Worm (Caenorhabditis elegans): ENCODE results near the gene K11E4.1.

- TF ChIP-seq tlf-1 (GFP tag; optimal IDR thresholded peaks at IDR 0.05): no peak
- no peak for TF ChIP-seq ztf-3 (GFP tag; optimal IDR thresholded peaks at IDR 0.05)
- TF ChIP-seq ama-1 (optimal IDR thresholded peaks at IDR 0.05): no peak
- no peak for TF ChIP-seq ama-1 (GFP tag; optimal IDR thresholded peaks at IDR 0.05)
- no peak for TF ChIP-seq cebp-1 (GFP tag; IDR thresholded peaks at IDR 0.05)
- TF ChIP-seq cebp-1 (tag; optimal IDR thresholded peaks at IDR 0.05): no peak
- no peak for TF ChIP-seq egrh-3 (GFP tag; IDR thresholded peaks at IDR 0.05)
These were observed 29.4 kb downstream of the K11E4.1 start for ce11 chrX:13743371-13743770.

Measured in whole organism, young adult.